Fruit fly (Drosophila melanogaster): ENCODE data around the gene MED14.

dm6 chr3L:565561-565960 is 27.5 kb upstream of the MED14 start:
- TF ChIP-seq psq (optimal IDR thresholded peaks at IDR 0.05) = no peak
- TF ChIP-seq insv (optimal IDR thresholded peaks at IDR 0.05) = no peak
- no peak for TF ChIP-seq h (optimal IDR thresholded peaks at IDR 0.05)
- TF ChIP-seq ttk (optimal IDR thresholded peaks at IDR 0.05) = no peak
